Worm (Caenorhabditis elegans) whole organism, L4 larva: ENCODE measurements around the gene Y81B9A.4.

Source experiments
- F49E8.2 ChIP-seq: sonication (generic microtip); optimal IDR thresholded peaks from 2 replicates; lab custom pipeline; 2016; ENCODE audit warnings: missing compliant biosample characterization, mild to moderate bottlenecking, missing genetic modification characterization, borderline replicate concordance
- cey-2 ChIP-seq: sonication (generic microtip); optimal IDR thresholded peaks from 3 replicates; lab custom pipeline; 2017; ENCODE audit warnings: missing genetic modification characterization, mild to moderate bottlenecking, missing compliant biosample characterization, antibody characterized with exemption, borderline replicate concordance; ENCODE audit not compliant: insufficient read depth
- daf-12 ChIP-seq: fragments of 150-350 bp; optimal IDR thresholded peaks from 2 replicates; lab custom pipeline; 2014; ENCODE audit warnings: missing biosample characterization, missing genetic modification reagents, missing genetic modification characterization
- dmd-6 ChIP-seq: fragments of 200-800 bp; sonication (Bioruptor generic); IDR thresholded peaks from 2 replicates; pipeline ENCODE4 v1.3.6; 2022; ENCODE audit warnings: missing genetic modification reagents, missing genetic modification characterization, missing compliant biosample characterization
- fkh-10 ChIP-seq: fragments of 150-350 bp; optimal IDR thresholded peaks from 2 replicates; lab custom pipeline; 2014; ENCODE audit warnings: missing biosample characterization, missing genetic modification reagents, missing genetic modification characterization
- lin-29 ChIP-seq: fragments of 200-800 bp; sonication (Bioruptor generic); IDR thresholded peaks from 2 replicates; pipeline ENCODE4 v1.3.6; 2022; ENCODE audit warnings: missing genetic modification reagents, missing genetic modification characterization, missing compliant biosample characterization
- mdl-1 ChIP-seq, 2 experiments: fragments of 150-350 bp in 1 of 2; sonication (generic microtip) in 1 of 2; optimal IDR thresholded peaks; 2 replicates each; lab custom pipeline; 2014 to 2017; ENCODE audit warnings: missing biosample characterization in 2 of 2, missing genetic modification characterization in 2 of 2
- nhr-10 ChIP-seq: fragments of 150-350 bp; optimal IDR thresholded peaks from 2 replicates; lab custom pipeline; 2014; ENCODE audit warnings: missing biosample characterization, missing genetic modification characterization
- nhr-11 ChIP-seq: fragments of 150-350 bp; optimal IDR thresholded peaks from 2 replicates; lab custom pipeline; 2014; ENCODE audit warnings: missing biosample characterization, missing genetic modification characterization
- nhr-237 ChIP-seq: sonication (generic microtip); optimal IDR thresholded peaks from 2 replicates; lab custom pipeline; 2017; ENCODE audit warnings: missing biosample characterization, missing genetic modification characterization
- unc-39 ChIP-seq: sonication (generic microtip); optimal IDR thresholded peaks from 2 replicates; lab custom pipeline; 2017; ENCODE audit warnings: missing biosample characterization, missing genetic modification characterization
- vab-7 ChIP-seq: fragments of 200-800 bp; sonication (Bioruptor generic); IDR thresholded peaks from 2 replicates; pipeline ENCODE4 v1.3.6; 2022; ENCODE audit warnings: missing genetic modification reagents, missing genetic modification characterization, missing compliant biosample characterization

DNA sequence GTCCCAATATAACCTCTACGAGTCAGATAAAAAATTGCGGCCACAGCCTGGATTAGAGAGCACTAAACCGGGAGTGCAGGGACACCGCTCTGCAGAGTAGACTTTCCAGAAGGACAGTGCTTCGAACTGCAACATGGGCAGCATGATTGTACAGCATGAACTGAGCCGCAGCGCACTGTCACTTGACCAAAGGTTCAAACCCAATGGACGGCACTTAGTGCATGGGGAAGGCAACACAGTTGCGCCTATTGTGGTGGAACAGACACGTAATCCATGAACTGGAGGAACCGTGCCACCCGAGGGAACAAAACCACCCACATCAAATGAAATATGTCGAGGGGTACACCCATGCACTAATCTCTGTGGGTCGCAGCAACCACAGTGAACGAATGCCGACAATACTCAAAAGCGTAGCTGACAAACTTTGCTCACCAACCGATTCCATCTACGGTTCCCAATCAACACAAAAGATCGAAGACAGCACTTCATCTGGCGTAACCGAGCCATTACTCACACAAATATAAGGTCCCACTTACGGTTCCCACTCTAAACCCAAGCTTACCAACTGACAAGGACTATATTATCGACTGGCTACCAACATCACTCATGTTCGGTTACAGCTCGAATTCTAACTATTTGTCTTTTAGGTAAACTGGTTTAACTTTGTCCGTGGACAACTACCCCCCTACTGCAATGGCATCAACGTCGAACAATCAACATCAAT is 14.8 kb upstream of the Y81B9A.4 start:
- TF ChIP-seq daf-12, result no peak
- TF ChIP-seq nhr-11, result no peak
- no peak for TF ChIP-seq dmd-6 (GFP tag; lab: Robert Waterston, UW)
- TF ChIP-seq mdl-1 (tag; optimal IDR thresholded peaks at IDR 0.05; lab: Kevin White, UChicago), result no peak
- no peak for TF ChIP-seq unc-39
- no peak for TF ChIP-seq nhr-10 (tag; lab: Kevin White, UChicago)
- TF ChIP-seq F49E8.2, result no peak
- no peak for TF ChIP-seq fkh-10 (GFP tag; lab: Kevin White, UChicago)
- no peak for TF ChIP-seq lin-29 (GFP tag; lab: Robert Waterston, UW)
- no peak for TF ChIP-seq nhr-237 (tag; lab: Kevin White, UChicago)
- TF ChIP-seq cey-2 (tag; lab: Kevin White, UChicago), result no peak
- TF ChIP-seq vab-7 (GFP tag; lab: Robert Waterston, UW), result no peak
